Worm (Caenorhabditis elegans): ENCODE data around the gene M162.5.

The M162.5 gene

DNA sequence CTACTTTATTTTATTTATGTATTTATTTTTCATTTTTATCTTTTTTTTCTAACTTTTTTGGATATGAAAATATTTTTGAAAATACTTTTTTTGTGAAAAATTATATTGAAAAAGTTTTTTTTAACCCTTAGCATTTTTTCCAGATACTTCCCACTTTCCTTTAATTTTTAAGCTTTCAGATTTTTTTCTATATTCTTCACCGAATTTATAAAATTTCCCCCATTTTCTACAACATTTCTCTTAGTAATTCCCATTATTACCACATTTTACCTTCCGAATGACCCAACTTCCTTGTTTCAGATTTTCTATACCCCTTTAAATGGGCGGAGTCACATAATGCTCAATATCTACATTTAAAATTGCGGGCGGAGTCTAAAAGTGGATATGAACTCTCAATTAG lies 54.0 kb downstream of the M162.5 start, which contains the start of gene daf-28:
Gene daf-28 (plus strand): TSS at position 301 of the 400 bp plus-strand sequence.
- TF ChIP-seq elt-3 (tag; optimal IDR thresholded peaks at IDR 0.05) (no peak), lsy-2 (tag; optimal IDR thresholded peaks at IDR 0.05) (no peak), sem-2 (GFP tag; optimal IDR thresholded peaks at IDR 0.05) (no peak), pha-4 (tag; optimal IDR thresholded peaks at IDR 0.05) (no peak), mab-5 (tag; optimal IDR thresholded peaks at IDR 0.05) (no peak), nhr-28 (tag; optimal IDR thresholded peaks at IDR 0.05) (no peak), ces-1 (GFP tag; optimal IDR thresholded peaks at IDR 0.05) (no peak), ceh-83 (GFP tag; optimal IDR thresholded peaks at IDR 0.05) (no peak), cnd-1 (tag; optimal IDR thresholded peaks at IDR 0.05) (no peak)
